Worm (Caenorhabditis elegans): ENCODE measurements around the gene F46G10.1.

The F46G10.1 gene

ce11 chrX:13350804-13351747, 39.5 kb upstream of the F46G10.1 start, which contains the start of gene mxl-3:
mxl-3 (minus strand) TSS chrX:13350804.
- TF ChIP-seq T22C8.4 (GFP tag; IDR thresholded peaks at IDR 0.05) (no peak), flt-1 (GFP tag; IDR thresholded peaks at IDR 0.05) (no peak), ztf-29 (GFP tag; IDR thresholded peaks at IDR 0.05) (no peak), ztf-23 (GFP tag; IDR thresholded peaks at IDR 0.05) (no peak), ref-1 (GFP tag; conservative IDR thresholded peaks at IDR 0.05) (no peak), med-1 (GFP tag; optimal IDR thresholded peaks at IDR 0.05; ENCODE audit: insufficient read depth) (no peak), cog-1 (tag; optimal IDR thresholded peaks at IDR 0.05) (no peak), tab-1 (GFP tag; IDR thresholded peaks at IDR 0.05) (no peak), klf-2 (GFP tag; conservative IDR thresholded peaks at IDR 0.05) (no peak)

ce11 chrX:13350123-13350798, 38.7 kb upstream of the F46G10.1 start:
- TF ChIP-seq klf-2 (GFP tag; conservative IDR thresholded peaks at IDR 0.05) (no peak), ztf-29 (GFP tag; IDR thresholded peaks at IDR 0.05) (no peak), med-1 (GFP tag; optimal IDR thresholded peaks at IDR 0.05; ENCODE audit: insufficient read depth) (no peak), T22C8.4 (GFP tag; IDR thresholded peaks at IDR 0.05) (no peak), ref-1 (GFP tag; conservative IDR thresholded peaks at IDR 0.05) (no peak), tab-1 (GFP tag; IDR thresholded peaks at IDR 0.05) (no peak), cog-1 (tag; optimal IDR thresholded peaks at IDR 0.05) (no peak), flt-1 (GFP tag; IDR thresholded peaks at IDR 0.05) (no peak), ztf-23 (GFP tag; IDR thresholded peaks at IDR 0.05) (no peak)

- no peak for TF ChIP-seq tab-1 (GFP tag; IDR thresholded peaks at IDR 0.05)
- TF ChIP-seq med-1 (GFP tag; optimal IDR thresholded peaks at IDR 0.05; ENCODE audit: insufficient read depth): no peak
- no peak for TF ChIP-seq ref-1 (GFP tag; conservative IDR thresholded peaks at IDR 0.05)
- TF ChIP-seq klf-2 (GFP tag; conservative IDR thresholded peaks at IDR 0.05): no peak
- TF ChIP-seq T22C8.4 (GFP tag; IDR thresholded peaks at IDR 0.05): no peak
- TF ChIP-seq ztf-29 (GFP tag; IDR thresholded peaks at IDR 0.05): no peak
- no peak for TF ChIP-seq ztf-23 (GFP tag; IDR thresholded peaks at IDR 0.05)
- TF ChIP-seq cog-1 (tag; optimal IDR thresholded peaks at IDR 0.05): no peak
- TF ChIP-seq flt-1 (GFP tag; IDR thresholded peaks at IDR 0.05): no peak
Observed at ce11 chrX:13349230-13350122, 37.9 kb upstream of the F46G10.1 start.

ce11 chrX:13348417-13348816, 36.9 kb upstream of the F46G10.1 start:
- TF ChIP-seq klf-2 (GFP tag; conservative IDR thresholded peaks at IDR 0.05) (no peak), ref-1 (GFP tag; conservative IDR thresholded peaks at IDR 0.05) (no peak), med-1 (GFP tag; optimal IDR thresholded peaks at IDR 0.05; ENCODE audit: insufficient read depth) (no peak), tab-1 (GFP tag; IDR thresholded peaks at IDR 0.05) (no peak), cog-1 (tag; optimal IDR thresholded peaks at IDR 0.05) (no peak)

ce11 chrX:13347251-13347650, 35.7 kb upstream of the F46G10.1 start:
- TF ChIP-seq T22C8.4 (GFP tag; IDR thresholded peaks at IDR 0.05) (no peak), klf-2 (GFP tag; conservative IDR thresholded peaks at IDR 0.05) (no peak), ztf-29 (GFP tag; IDR thresholded peaks at IDR 0.05) (no peak), flt-1 (GFP tag; IDR thresholded peaks at IDR 0.05) (no peak), med-1 (GFP tag; optimal IDR thresholded peaks at IDR 0.05; ENCODE audit: insufficient read depth) (no peak), tab-1 (GFP tag; IDR thresholded peaks at IDR 0.05) (no peak), cog-1 (tag; optimal IDR thresholded peaks at IDR 0.05) (no peak), ref-1 (GFP tag; conservative IDR thresholded peaks at IDR 0.05) (no peak), ztf-23 (GFP tag; IDR thresholded peaks at IDR 0.05) (no peak)

- no peak for TF ChIP-seq flt-1 (GFP tag; IDR thresholded peaks at IDR 0.05)
- TF ChIP-seq T22C8.4 (GFP tag; IDR thresholded peaks at IDR 0.05): no peak
- TF ChIP-seq med-1 (GFP tag; optimal IDR thresholded peaks at IDR 0.05; ENCODE audit: insufficient read depth): no peak
- no peak for TF ChIP-seq ztf-29 (GFP tag; IDR thresholded peaks at IDR 0.05)
- no peak for TF ChIP-seq tab-1 (GFP tag; IDR thresholded peaks at IDR 0.05)
- TF ChIP-seq klf-2 (GFP tag; conservative IDR thresholded peaks at IDR 0.05): no peak
- no peak for TF ChIP-seq ref-1 (GFP tag; conservative IDR thresholded peaks at IDR 0.05)
- no peak for TF ChIP-seq cog-1 (tag; optimal IDR thresholded peaks at IDR 0.05)
- TF ChIP-seq ztf-23 (GFP tag; IDR thresholded peaks at IDR 0.05): no peak
Observed at ce11 chrX:13341853-13342252, 30.3 kb upstream of the F46G10.1 start.

- no peak for TF ChIP-seq ztf-29 (GFP tag; IDR thresholded peaks at IDR 0.05)
- no peak for TF ChIP-seq flt-1 (GFP tag; IDR thresholded peaks at IDR 0.05)
- TF ChIP-seq klf-2 (GFP tag; conservative IDR thresholded peaks at IDR 0.05): no peak
Observed at ce11 chrX:13340970-13341369, 29.4 kb upstream of the F46G10.1 start.

- TF ChIP-seq ztf-23 (GFP tag; IDR thresholded peaks at IDR 0.05): no peak
- no peak for TF ChIP-seq klf-2 (GFP tag; conservative IDR thresholded peaks at IDR 0.05)
- TF ChIP-seq med-1 (GFP tag; optimal IDR thresholded peaks at IDR 0.05; ENCODE audit: insufficient read depth): no peak
- TF ChIP-seq tab-1 (GFP tag; IDR thresholded peaks at IDR 0.05): no peak
- no peak for TF ChIP-seq flt-1 (GFP tag; IDR thresholded peaks at IDR 0.05)
- no peak for TF ChIP-seq ref-1 (GFP tag; conservative IDR thresholded peaks at IDR 0.05)
- TF ChIP-seq ztf-29 (GFP tag; IDR thresholded peaks at IDR 0.05): no peak
- no peak for TF ChIP-seq T22C8.4 (GFP tag; IDR thresholded peaks at IDR 0.05)
- TF ChIP-seq cog-1 (tag; optimal IDR thresholded peaks at IDR 0.05): no peak
Observed at ce11 chrX:13339029-13339626, 27.6 kb upstream of the F46G10.1 start.
